Worm (Caenorhabditis elegans) whole organism, L1 larva: ENCODE data around the gene mutd-1.
A peak's percentile ranks its signal among the peaks of the same experiment; 100 is the strongest.

ENCODE experiments used
- C16A3.4 ChIP-seq: fragments of 150-350 bp; optimal IDR thresholded peaks from 2 replicates; lab custom pipeline; 2014; ENCODE audit warnings: missing biosample characterization, missing genetic modification characterization
- Y116A8C.19 ChIP-seq: sonication (generic microtip); optimal IDR thresholded peaks from 2 replicates; lab custom pipeline; 2016; ENCODE audit warnings: missing compliant biosample characterization, missing genetic modification characterization, borderline replicate concordance
- aha-1 ChIP-seq: fragments of 150-350 bp; optimal IDR thresholded peaks from 2 replicates; lab custom pipeline; 2014; ENCODE audit warnings: missing biosample characterization, missing genetic modification characterization
- aly-2 ChIP-seq: fragments of 150-350 bp; optimal IDR thresholded peaks from 2 replicates; lab custom pipeline; 2014; ENCODE audit warnings: missing biosample characterization, missing genetic modification characterization
- blmp-1 ChIP-seq: fragments of 150-350 bp; optimal IDR thresholded peaks from 2 replicates; lab custom pipeline; 2014; ENCODE audit warnings: missing biosample characterization, missing genetic modification characterization
- ceh-63 ChIP-seq: fragments of 200-800 bp; sonication (Bioruptor generic); optimal IDR thresholded peaks from 2 replicates; lab custom pipeline; 2018; ENCODE audit warnings: mild to moderate bottlenecking, missing genetic modification characterization, missing compliant biosample characterization
- ceh-88 ChIP-seq: fragments of 200-800 bp; sonication (Bioruptor generic); IDR thresholded peaks from 2 replicates; pipeline ENCODE4 v1.3.6; 2022; ENCODE audit warnings: missing genetic modification characterization, missing compliant biosample characterization
- ces-1 ChIP-seq: fragments of 150-350 bp; optimal IDR thresholded peaks from 2 replicates; lab custom pipeline; 2014; ENCODE audit warnings: missing biosample characterization, missing genetic modification reagents, missing genetic modification characterization
- dsc-1 ChIP-seq: sonication (generic microtip); optimal IDR thresholded peaks from 2 replicates; lab custom pipeline; 2016; ENCODE audit warnings: mild to moderate bottlenecking, missing genetic modification characterization, missing compliant biosample characterization
- efl-1 ChIP-seq, 4 experiments: fragments of 150-350 bp; optimal IDR thresholded peaks in 3 of 4; peaks in 1 of 4; 1 replicate in 1 of 4; 2 replicates in 3 of 4; lab custom pipeline; 2014; ENCODE audit warnings: missing biosample characterization in 2 of 4, missing genetic modification characterization in 2 of 4, missing genetic modification reagents in 2 of 4
- egl-13 ChIP-seq: sonication (generic microtip); optimal IDR thresholded peaks from 2 replicates; lab custom pipeline; 2016; ENCODE audit warnings: missing genotype, missing genetic modification reagents, missing genetic modification characterization, missing compliant biosample characterization
- fkh-4 ChIP-seq: sonication (generic microtip); optimal IDR thresholded peaks from 2 replicates; lab custom pipeline; 2016; ENCODE audit warnings: missing compliant biosample characterization, missing genetic modification characterization, borderline replicate concordance
- hlh-4 ChIP-seq: sonication (generic microtip); optimal IDR thresholded peaks from 2 replicates; lab custom pipeline; 2016; ENCODE audit warnings: mild to moderate bottlenecking, missing genetic modification characterization, missing compliant biosample characterization
- hpl-2 ChIP-seq: fragments of 150-350 bp; optimal IDR thresholded peaks from 2 replicates; lab custom pipeline; 2014; ENCODE audit warnings: missing biosample characterization, missing genetic modification reagents, missing genetic modification characterization
- irx-1 ChIP-seq: sonication (generic microtip); optimal IDR thresholded peaks from 2 replicates; lab custom pipeline; 2016; ENCODE audit warnings: missing genetic modification characterization, missing compliant biosample characterization
- isw-1 ChIP-seq: fragments of 200-800 bp; sonication (Bioruptor generic); IDR thresholded peaks from 2 replicates; pipeline ENCODE4 v1.3.6; 2022; ENCODE audit warnings: missing genetic modification characterization, missing compliant biosample characterization
- jun-1 ChIP-seq: fragments of 150-350 bp; optimal IDR thresholded peaks from 2 replicates; lab custom pipeline; 2014; ENCODE audit warnings: missing biosample characterization, missing genetic modification reagents, missing genetic modification characterization
- lin-13 ChIP-seq: fragments of 150-350 bp; optimal IDR thresholded peaks from 2 replicates; lab custom pipeline; 2014; ENCODE audit warnings: missing biosample characterization, missing genetic modification reagents, missing genetic modification characterization
- lin-14 ChIP-seq: fragments of 200-800 bp; sonication (Bioruptor generic); optimal IDR thresholded peaks from 2 replicates; lab custom pipeline; 2018; ENCODE audit warnings: mild to moderate bottlenecking, missing genetic modification characterization, moderate library complexity, missing compliant biosample characterization
- lin-15B ChIP-seq: fragments of 150-350 bp; sonication (generic microtip); optimal IDR thresholded peaks from 3 replicates; lab custom pipeline; 2014; ENCODE audit warnings: missing biosample characterization, missing genetic modification characterization
- lin-35 ChIP-seq, 2 experiments: fragments of 150-350 bp; optimal IDR thresholded peaks; 2 replicates each; lab custom pipeline; 2014; ENCODE audit warnings: missing biosample characterization in 2 of 2, missing genetic modification characterization in 2 of 2, missing genetic modification reagents in 2 of 2
- lin-39 ChIP-seq: fragments of 150-350 bp; optimal IDR thresholded peaks from 2 replicates; lab custom pipeline; 2014; ENCODE audit warnings: missing biosample characterization, missing genetic modification reagents, missing genetic modification characterization
- lir-3 ChIP-seq: sonication (generic microtip); optimal IDR thresholded peaks from 2 replicates; lab custom pipeline; 2016; ENCODE audit warnings: mild to moderate bottlenecking, missing genetic modification characterization, moderate library complexity, missing compliant biosample characterization; ENCODE audit not compliant: poor library complexity
- lsy-2 ChIP-seq, 2 experiments: fragments of 150-350 bp; optimal IDR thresholded peaks; 2 replicates each; lab custom pipeline; 2014; ENCODE audit warnings: missing biosample characterization in 2 of 2, missing genetic modification characterization in 2 of 2
- mab-9 ChIP-seq: fragments of 200-800 bp; sonication (Bioruptor generic); IDR thresholded peaks from 2 replicates; pipeline ENCODE4 v1.3.6; 2022; ENCODE audit warnings: missing genetic modification reagents, missing genetic modification characterization, missing compliant biosample characterization
- mdl-1 ChIP-seq, 2 experiments: fragments of 150-350 bp; optimal IDR thresholded peaks; 2 replicates each; lab custom pipeline; 2014 to 2017; ENCODE audit warnings: missing biosample characterization in 2 of 2, missing genetic modification characterization in 2 of 2, inconsistent platforms in 1 of 2
- mef-2 ChIP-seq: fragments of 150-350 bp; optimal IDR thresholded peaks from 2 replicates; lab custom pipeline; 2014; ENCODE audit warnings: missing biosample characterization, missing genetic modification characterization
- mep-1 ChIP-seq: fragments of 150-350 bp; optimal IDR thresholded peaks from 2 replicates; lab custom pipeline; 2014; ENCODE audit warnings: missing biosample characterization, missing genetic modification characterization
- nhr-11 ChIP-seq: fragments of 150-350 bp; optimal IDR thresholded peaks from 2 replicates; lab custom pipeline; 2014; ENCODE audit warnings: missing biosample characterization, missing genetic modification characterization
- nhr-19 ChIP-seq: fragments of 200-800 bp; sonication (Bioruptor generic); conservative IDR thresholded peaks from 2 replicates; pipeline ENCODE4 v1.3.6; 2022; ENCODE audit warnings: missing genetic modification characterization, missing compliant biosample characterization
- nhr-20 ChIP-seq: sonication (generic microtip); optimal IDR thresholded peaks from 2 replicates; lab custom pipeline; 2016; ENCODE audit warnings: mild to moderate bottlenecking, missing genetic modification characterization, missing compliant biosample characterization
- nhr-237 ChIP-seq: fragments of 150-350 bp; optimal IDR thresholded peaks from 2 replicates; lab custom pipeline; 2014; ENCODE audit warnings: missing biosample characterization, missing genetic modification characterization
- nhr-28 ChIP-seq: fragments of 150-350 bp; optimal IDR thresholded peaks from 2 replicates; lab custom pipeline; 2014; ENCODE audit warnings: missing biosample characterization, missing genetic modification characterization
- nhr-71 ChIP-seq: sonication (generic microtip); optimal IDR thresholded peaks from 2 replicates; lab custom pipeline; 2016; ENCODE audit warnings: mild to moderate bottlenecking, missing genetic modification characterization, moderate library complexity, missing compliant biosample characterization
- nhr-85 ChIP-seq: sonication (generic microtip); peaks from one replicate; lab custom pipeline; 2016; ENCODE audit warnings: missing genetic modification characterization, inconsistent platforms, missing compliant biosample characterization
- pqm-1 ChIP-seq: sonication (generic microtip); optimal IDR thresholded peaks from 3 replicates; lab custom pipeline; 2017; ENCODE audit warnings: missing biosample characterization, missing genetic modification characterization
- rnt-1 ChIP-seq: sonication (generic microtip); optimal IDR thresholded peaks from 2 replicates; lab custom pipeline; 2016; ENCODE audit warnings: mild to moderate bottlenecking, missing genetic modification characterization, moderate library complexity, missing compliant biosample characterization
- skn-1 ChIP-seq: fragments of 150-350 bp; optimal IDR thresholded peaks from 2 replicates; lab custom pipeline; 2014; ENCODE audit warnings: missing biosample characterization, missing genetic modification characterization
- snpc-4 ChIP-seq: fragments of 150-350 bp; optimal IDR thresholded peaks from 2 replicates; lab custom pipeline; 2014; ENCODE audit warnings: missing biosample characterization, missing genetic modification characterization
- snu-23 ChIP-seq: sonication (generic microtip); optimal IDR thresholded peaks from 2 replicates; lab custom pipeline; 2016; ENCODE audit warnings: missing genetic modification characterization, missing compliant biosample characterization
- sptf-1 ChIP-seq: fragments of 150-350 bp; optimal IDR thresholded peaks from 2 replicates; lab custom pipeline; 2014; ENCODE audit warnings: missing biosample characterization, missing genetic modification characterization
- swsn-7 ChIP-seq: sonication (generic microtip); optimal IDR thresholded peaks from 2 replicates; lab custom pipeline; 2016; ENCODE audit warnings: missing genetic modification characterization, missing compliant biosample characterization
- tlp-1 ChIP-seq: fragments of 150-350 bp; optimal IDR thresholded peaks from 2 replicates; lab custom pipeline; 2014; ENCODE audit warnings: missing biosample characterization, missing genetic modification characterization
- unc-130 ChIP-seq: fragments of 150-350 bp; optimal IDR thresholded peaks from 2 replicates; lab custom pipeline; 2017; ENCODE audit warnings: missing biosample characterization, missing genetic modification characterization, inconsistent platforms
- unc-30 ChIP-seq: sonication (generic microtip); optimal IDR thresholded peaks from 2 replicates; lab custom pipeline; 2017; ENCODE audit warnings: missing biosample characterization, missing genetic modification characterization
- unc-86 ChIP-seq: sonication (generic microtip); optimal IDR thresholded peaks from 2 replicates; lab custom pipeline; 2016; ENCODE audit warnings: missing genetic modification characterization, missing compliant biosample characterization
- vab-15 ChIP-seq: sonication (generic microtip); optimal IDR thresholded peaks from 2 replicates; lab custom pipeline; 2017; ENCODE audit warnings: missing genotype, mild to moderate bottlenecking, missing genetic modification characterization, missing compliant biosample characterization
- zag-1 ChIP-seq: fragments of 150-350 bp; optimal IDR thresholded peaks from 2 replicates; lab custom pipeline; 2014; ENCODE audit warnings: missing biosample characterization, missing genetic modification characterization
- zip-4 ChIP-seq: fragments of 200-800 bp; sonication (Bioruptor generic); optimal IDR thresholded peaks from 2 replicates; lab custom pipeline; 2018; ENCODE audit warnings: mild to moderate bottlenecking, missing genetic modification characterization, moderate library complexity, missing compliant biosample characterization
- ztf-11 ChIP-seq, 2 experiments: sonication (generic microtip); optimal IDR thresholded peaks; 2 replicates each; lab custom pipeline; 2016 to 2017; ENCODE audit warnings: missing genetic modification characterization in 2 of 2, missing biosample characterization in 1 of 2, missing compliant biosample characterization in 1 of 2
- ztf-4 ChIP-seq: fragments of 150-350 bp; optimal IDR thresholded peaks from 2 replicates; lab custom pipeline; 2014; ENCODE audit warnings: missing biosample characterization, missing genetic modification characterization

mutd-1 gene

DNA sequence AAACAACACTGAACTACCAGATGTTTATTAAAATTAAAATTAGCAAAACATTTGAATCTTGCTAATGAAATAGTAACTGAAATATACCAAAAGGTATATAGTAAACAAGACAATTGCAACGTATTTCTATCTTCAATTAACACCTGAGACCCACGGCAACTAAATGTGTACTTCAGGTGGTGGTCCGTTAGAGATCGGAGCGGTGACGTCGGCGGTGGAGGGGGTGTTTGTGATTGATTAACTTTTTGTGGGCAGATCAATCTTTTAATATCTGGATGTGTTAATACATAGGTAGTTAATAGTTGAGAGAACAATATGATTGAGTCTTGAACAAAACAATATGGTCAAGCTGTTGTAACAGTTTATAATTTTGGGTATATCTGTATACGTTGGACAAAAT lies 37.8 kb downstream of the mutd-1 start:
- TF ChIP-seq lin-35 (GFP tag; optimal IDR thresholded peaks at IDR 0.05; lab: Kevin White, UChicago) (no peak), lin-13 (no peak), rnt-1 (peak; percentile 53), aha-1 (tag; lab: Kevin White, UChicago) (no peak), nhr-28 (tag; lab: Kevin White, UChicago) (no peak), blmp-1 (tag; lab: Kevin White, UChicago) (no peak), nhr-19 (GFP tag; lab: Robert Waterston, UW) (0 out of 2 replicates have a peak, but pooled peaks have one; percentile 10), mep-1 (tag; lab: Kevin White, UChicago) (no peak), nhr-20 (no peak), ztf-4 (tag; lab: Kevin White, UChicago) (no peak), egl-13 (no peak), lin-39 (tag; lab: Kevin White, UChicago) (peak; percentile 17), ceh-63 (GFP tag; lab: Kevin White, UChicago) (no peak), unc-30 (tag; lab: Kevin White, UChicago) (no peak), zip-4 (GFP tag; lab: Kevin White, UChicago) (no peak), lir-3 (tag; lab: Kevin White, UChicago) (no peak), vab-15 (tag; lab: Kevin White, UChicago) (no peak), unc-130 (tag; lab: Kevin White, UChicago) (no peak), skn-1 (tag; lab: Kevin White, UChicago) (no peak), C16A3.4 (tag; lab: Kevin White, UChicago) (no peak), lin-15B (tag; lab: Kevin White, UChicago) (no peak), aly-2 (tag; lab: Kevin White, UChicago) (no peak), fkh-4 (tag; lab: Kevin White, UChicago) (no peak), lin-14 (GFP tag; lab: Kevin White, UChicago) (peak; percentile 43), jun-1 (tag; lab: Kevin White, UChicago) (no peak), sptf-1 (no peak), efl-1 (optimal IDR thresholded peaks at IDR 0.05; lab: Kevin White, UChicago) (no peak), efl-1 (GFP tag; optimal IDR thresholded peaks at IDR 0.05 in 1 of 2; lab: Kevin White, UChicago) (no peak), mdl-1 (tag; optimal IDR thresholded peaks at IDR 0.05; lab: Kevin White, UChicago) (no peak), hpl-2 (GFP tag; lab: Kevin White, UChicago) (no peak), irx-1 (tag; lab: Kevin White, UChicago) (no peak), snu-23 (no peak), pqm-1 (tag; lab: Kevin White, UChicago) (no peak), swsn-7 (tag; lab: Kevin White, UChicago) (no peak), nhr-71 (tag; lab: Kevin White, UChicago) (peak; percentile 30)
- TF ChIP-seq, all 84 proteins: peak for 5

- peak; percentile 85 for TF ChIP-seq blmp-1 (tag; lab: Kevin White, UChicago)
- no peak for TF ChIP-seq snpc-4
- no peak for TF ChIP-seq ces-1 (GFP tag; lab: Kevin White, UChicago)
- no peak for TF ChIP-seq tlp-1
- no peak for TF ChIP-seq ceh-63 (GFP tag; lab: Kevin White, UChicago)
- TF ChIP-seq unc-86 (tag; lab: Kevin White, UChicago) = no peak
- TF ChIP-seq lsy-2 (tag; optimal IDR thresholded peaks at IDR 0.05; lab: Kevin White, UChicago) = peak in 1 of 2 experiments; percentile 25
- no peak for TF ChIP-seq nhr-237 (tag; lab: Kevin White, UChicago)
- TF ChIP-seq mab-9 (GFP tag; lab: Robert Waterston, UW) = no peak
- no peak for TF ChIP-seq mef-2 (tag; lab: Kevin White, UChicago)
- no peak for TF ChIP-seq zag-1
- TF ChIP-seq fkh-4 (tag; lab: Kevin White, UChicago) = no peak
- no peak for TF ChIP-seq hlh-4 (tag; lab: Kevin White, UChicago)
- no peak for TF ChIP-seq vab-15 (tag; lab: Kevin White, UChicago)
- no peak for TF ChIP-seq ceh-88 (GFP tag; lab: Robert Waterston, UW)
- no peak for TF ChIP-seq isw-1
- no peak for TF ChIP-seq ztf-4 (tag; lab: Kevin White, UChicago)
- no peak for TF ChIP-seq hpl-2 (GFP tag; lab: Kevin White, UChicago)
- no peak for TF ChIP-seq nhr-20
- TF ChIP-seq nhr-85 (tag; lab: Kevin White, UChicago) = peak; percentile 60
- TF ChIP-seq ztf-11 (tag; optimal IDR thresholded peaks at IDR 0.05; lab: Kevin White, UChicago) = no peak
- no peak for TF ChIP-seq sptf-1
- TF ChIP-seq lin-14 (GFP tag; lab: Kevin White, UChicago) = peak; percentile 83
- TF ChIP-seq dsc-1 (tag; lab: Kevin White, UChicago) = peak; percentile 33
- TF ChIP-seq Y116A8C.19 = no peak
- TF ChIP-seq lir-3 (tag; lab: Kevin White, UChicago) = no peak
- no peak for TF ChIP-seq nhr-11 (tag; lab: Kevin White, UChicago)
Measured at ce11 chrIV:7095396-7095964, 38.4 kb downstream of the mutd-1 start.
